Worm (Caenorhabditis elegans): ENCODE measurements around the gene F36H9.7.

DNA sequence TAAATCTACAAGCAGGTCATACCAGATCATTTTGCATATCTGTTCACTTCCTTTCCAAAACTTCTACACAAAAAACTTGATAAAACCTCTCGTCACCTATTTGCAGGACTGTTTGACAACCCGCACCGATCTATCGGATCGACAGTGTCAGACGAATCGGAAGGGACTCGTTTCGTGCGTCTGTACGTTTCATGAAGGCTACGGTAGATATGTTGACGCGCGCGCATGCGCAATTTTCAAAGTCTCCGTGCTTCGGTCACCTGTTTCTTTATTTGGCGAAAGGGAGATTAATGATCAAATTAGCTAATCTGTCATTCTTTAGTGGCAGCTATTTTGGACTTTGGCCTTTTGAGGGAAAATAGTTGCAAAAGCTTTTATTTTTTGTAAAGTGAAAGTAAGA is 14.8 kb upstream of the F36H9.7 start:
- TF ChIP-seq ama-1 (optimal IDR thresholded peaks at IDR 0.05) (no peak), ama-1 (GFP tag; optimal IDR thresholded peaks at IDR 0.05) (no peak), pha-4 (tag; optimal IDR thresholded peaks at IDR 0.05) (no peak), nfya-1 (tag; optimal IDR thresholded peaks at IDR 0.05; ENCODE audit: borderline replicate concordance, insufficient read depth) (no peak), ceh-100 (GFP tag; IDR thresholded peaks at IDR 0.05) (no peak), aptf-2 (GFP tag; conservative IDR thresholded peaks at IDR 0.05) (no peak), nhr-27 (tag; optimal IDR thresholded peaks at IDR 0.05) (no peak)

All from whole organism, young adult.